Worm (Caenorhabditis elegans) whole organism, early embryonic: ENCODE results near the gene Y53C12A.3.

Source experiments
- B0310.2 ChIP-seq: sonication (generic microtip); optimal IDR thresholded peaks from 2 replicates; lab custom pipeline; 2016; ENCODE audit warnings: mild to moderate bottlenecking, missing genetic modification characterization, missing compliant biosample characterization
- F13C5.2 ChIP-seq: sonication (generic microtip); optimal IDR thresholded peaks from 2 replicates; lab custom pipeline; 2017; ENCODE audit warnings: mild to moderate bottlenecking, missing genetic modification characterization, inconsistent platforms, missing compliant biosample characterization
- aly-1 ChIP-seq: sonication (generic microtip); optimal IDR thresholded peaks from 2 replicates; lab custom pipeline; 2016; ENCODE audit warnings: missing genetic modification characterization, missing compliant biosample characterization
- ama-1 ChIP-seq: fragments of 150-350 bp; optimal IDR thresholded peaks from 2 replicates; lab custom pipeline; 2014
- ceh-13 ChIP-seq: fragments of 200-800 bp; sonication (Bioruptor generic); optimal IDR thresholded peaks from 2 replicates; lab custom pipeline; 2018; ENCODE audit warnings: mild to moderate bottlenecking, missing genetic modification characterization, missing compliant biosample characterization
- ceh-36 ChIP-seq: sonication (generic microtip); optimal IDR thresholded peaks from 2 replicates; lab custom pipeline; 2016; ENCODE audit warnings: missing genetic modification characterization, inconsistent platforms, missing compliant biosample characterization
- ets-7 ChIP-seq: sonication (generic microtip); optimal IDR thresholded peaks from 2 replicates; lab custom pipeline; 2016; ENCODE audit warnings: missing genotype, missing genetic modification characterization, missing compliant biosample characterization
- flt-1 ChIP-seq: fragments of 200-800 bp; sonication (Bioruptor generic); IDR thresholded peaks from 2 replicates; pipeline ENCODE4 v1.3.6; 2022; ENCODE audit warnings: missing genetic modification characterization, missing compliant biosample characterization
- hmbx-1 ChIP-seq: sonication (generic microtip); optimal IDR thresholded peaks from 2 replicates; lab custom pipeline; 2016; ENCODE audit warnings: mild to moderate bottlenecking, missing genetic modification characterization, missing compliant biosample characterization
- hmg-4 ChIP-seq: fragments of 200-800 bp; sonication (Bioruptor generic); optimal IDR thresholded peaks from 2 replicates; lab custom pipeline; 2018; ENCODE audit warnings: mild to moderate bottlenecking, missing genetic modification characterization, missing compliant biosample characterization
- hnd-1 ChIP-seq: sonication (generic microtip); optimal IDR thresholded peaks from 2 replicates; lab custom pipeline; 2016; ENCODE audit warnings: missing genetic modification characterization, missing compliant biosample characterization
- pes-1 ChIP-seq: fragments of 200-800 bp; sonication (Bioruptor generic); IDR thresholded peaks from 2 replicates; pipeline ENCODE4 v1.3.6; 2022; ENCODE audit warnings: missing genetic modification reagents, missing genetic modification characterization, missing compliant biosample characterization
- scrt-1 ChIP-seq: fragments of 200-800 bp; sonication (Bioruptor generic); IDR thresholded peaks from 2 replicates; pipeline ENCODE4 v1.3.6; 2022; ENCODE audit warnings: missing genetic modification characterization, missing compliant biosample characterization
- sea-1 ChIP-seq: fragments of 200-800 bp; sonication (Bioruptor generic); conservative IDR thresholded peaks from 2 replicates; pipeline ENCODE4 v1.3.6; 2022; ENCODE audit warnings: missing genetic modification characterization, missing compliant biosample characterization
- tbx-11 ChIP-seq: fragments of 200-800 bp; sonication (Bioruptor generic); IDR thresholded peaks from 2 replicates; pipeline ENCODE4 v1.3.6; 2022; ENCODE audit warnings: missing genetic modification characterization, missing compliant biosample characterization
- tbx-37 ChIP-seq: fragments of 200-800 bp; sonication (Bioruptor generic); conservative IDR thresholded peaks from 2 replicates; pipeline ENCODE4 v1.3.6; 2022; ENCODE audit warnings: missing genetic modification reagents, missing genetic modification characterization, missing compliant biosample characterization
- tra-4 ChIP-seq: sonication (generic microtip); optimal IDR thresholded peaks from 2 replicates; lab custom pipeline; 2017; ENCODE audit warnings: missing genetic modification characterization, missing compliant biosample characterization

Y53C12A.3 gene

ce11 chrII:9677470-9677869 lies 28.6 kb downstream of the Y53C12A.3 start:
- TF ChIP-seq ama-1 (lab: Kevin White, UChicago) (no peak), ets-7 (tag; lab: Kevin White, UChicago) (no peak), hmbx-1 (tag; lab: Kevin White, UChicago) (no peak), B0310.2 (tag; lab: Kevin White, UChicago) (no peak), ceh-36 (tag; lab: Kevin White, UChicago) (no peak), hnd-1 (tag; lab: Kevin White, UChicago) (no peak), flt-1 (GFP tag; lab: Robert Waterston, UW) (no peak), hmg-4 (GFP tag; lab: Kevin White, UChicago) (no peak), tbx-11 (no peak)

- TF ChIP-seq ama-1 (lab: Kevin White, UChicago) (no peak), ets-7 (tag; lab: Kevin White, UChicago) (no peak), hmbx-1 (tag; lab: Kevin White, UChicago) (no peak), tbx-11 (no peak), F13C5.2 (tag; lab: Kevin White, UChicago) (no peak), ceh-13 (no peak), aly-1 (tag; lab: Kevin White, UChicago) (no peak), sea-1 (GFP tag; lab: Robert Waterston, UW) (no peak), hnd-1 (tag; lab: Kevin White, UChicago) (no peak)
These were observed 31.4 kb downstream of the Y53C12A.3 start, which contains the start of gene arc-1 for ce11 chrII:9674678-9675077. TSS of gene arc-1 (plus strand) at chrII:9674978.

ce11 chrII:9671308-9671707 lies 34.7 kb downstream of the Y53C12A.3 start, which contains the start of gene ZK1320.7:
TSS of gene ZK1320.7 (plus strand) at chrII:9671608.
- TF ChIP-seq aly-1 (tag; lab: Kevin White, UChicago) (no peak), sea-1 (GFP tag; lab: Robert Waterston, UW) (no peak), B0310.2 (tag; lab: Kevin White, UChicago) (no peak), flt-1 (GFP tag; lab: Robert Waterston, UW) (no peak), hnd-1 (tag; lab: Kevin White, UChicago) (no peak), tra-4 (no peak), tbx-37 (GFP tag; lab: Robert Waterston, UW) (no peak), scrt-1 (no peak), hmg-4 (GFP tag; lab: Kevin White, UChicago) (no peak), F13C5.2 (tag; lab: Kevin White, UChicago) (no peak), ceh-13 (no peak), ama-1 (lab: Kevin White, UChicago) (no peak)

- no peak for TF ChIP-seq ceh-13
- peak; percentile 7 for TF ChIP-seq F13C5.2 (tag; lab: Kevin White, UChicago)
- TF ChIP-seq ets-7 (tag; lab: Kevin White, UChicago): no peak
- TF ChIP-seq flt-1 (GFP tag; lab: Robert Waterston, UW): no peak; the same call in 1 of the 2 replicates
- TF ChIP-seq tbx-11: no peak
These were observed 37.1 kb downstream of the Y53C12A.3 start, which contains the start of gene taf-8 for ce11 chrII:9668959-9669358. TSS of gene taf-8 (plus strand) at chrII:9669318.

- no peak for TF ChIP-seq flt-1 (GFP tag; lab: Robert Waterston, UW)
- no peak for TF ChIP-seq hmg-4 (GFP tag; lab: Kevin White, UChicago)
- no peak for TF ChIP-seq ceh-36 (tag; lab: Kevin White, UChicago)
These were observed 38.7 kb downstream of the Y53C12A.3 start, which contains the start of gene ZK1320.11 for ce11 chrII:9667382-9667781. TSS of gene ZK1320.11 (plus strand) at chrII:9667624.

ce11 chrII:9665577-9665976 lies 40.5 kb downstream of the Y53C12A.3 start, which contains the start of gene ZK1320.5:
TSS of gene ZK1320.5 (minus strand) at chrII:9665677.
- no peak for TF ChIP-seq ceh-13

ce11 chrII:9662797-9663196 lies 43.2 kb downstream of the Y53C12A.3 start, which contains the start of gene cyp-13A10:
TSS of gene cyp-13A10 (minus strand) at chrII:9662884.
- TF ChIP-seq ets-7 (tag; lab: Kevin White, UChicago): no peak
- no peak for TF ChIP-seq scrt-1
- TF ChIP-seq hmbx-1 (tag; lab: Kevin White, UChicago): no peak
- no peak for TF ChIP-seq pes-1 (GFP tag; lab: Robert Waterston, UW)
- no peak for TF ChIP-seq ceh-13
- no peak for TF ChIP-seq tbx-37 (GFP tag; lab: Robert Waterston, UW)
- TF ChIP-seq F13C5.2 (tag; lab: Kevin White, UChicago): no peak
- no peak for TF ChIP-seq ama-1 (lab: Kevin White, UChicago)
- TF ChIP-seq tra-4: no peak
- no peak for TF ChIP-seq ceh-36 (tag; lab: Kevin White, UChicago)
- TF ChIP-seq flt-1 (GFP tag; lab: Robert Waterston, UW): no peak
- no peak for TF ChIP-seq tbx-11
- TF ChIP-seq sea-1 (GFP tag; lab: Robert Waterston, UW): no peak
- TF ChIP-seq aly-1 (tag; lab: Kevin White, UChicago): no peak
- TF ChIP-seq hnd-1 (tag; lab: Kevin White, UChicago): no peak
- TF ChIP-seq B0310.2 (tag; lab: Kevin White, UChicago): no peak

ce11 chrII:9662160-9662559 lies 43.9 kb downstream of the Y53C12A.3 start:
- no peak for TF ChIP-seq tbx-37 (GFP tag; lab: Robert Waterston, UW)
- no peak for TF ChIP-seq sea-1 (GFP tag; lab: Robert Waterston, UW)
- TF ChIP-seq pes-1 (GFP tag; lab: Robert Waterston, UW): no peak
- TF ChIP-seq flt-1 (GFP tag; lab: Robert Waterston, UW): no peak
- TF ChIP-seq aly-1 (tag; lab: Kevin White, UChicago): no peak
